Worm (Caenorhabditis elegans): ENCODE results near the gene nas-31.

The nas-31 gene

DNA sequence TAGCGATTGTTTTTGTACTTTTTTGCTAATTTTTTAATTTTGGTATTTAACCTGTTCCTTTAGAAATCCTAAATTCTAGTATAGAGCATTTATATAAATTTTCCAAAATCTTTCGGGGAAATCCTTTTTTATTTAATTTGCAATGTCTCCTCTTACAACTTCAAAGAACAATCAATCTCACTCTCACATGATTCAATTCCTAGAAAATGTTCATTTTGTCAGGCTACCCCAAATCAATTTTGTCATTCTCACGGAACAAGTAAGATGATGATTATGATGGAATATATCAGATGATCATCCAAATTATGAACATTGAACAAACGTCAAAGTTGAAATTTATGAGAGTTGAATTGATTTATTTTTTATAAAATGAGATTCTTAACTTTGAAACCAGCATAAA lies 15.6 kb upstream of the nas-31 start:
- TF ChIP-seq tbx-37 (GFP tag; conservative IDR thresholded peaks at IDR 0.05) (no peak), tbx-11 (GFP tag; IDR thresholded peaks at IDR 0.05) (no peak), sea-1 (GFP tag; conservative IDR thresholded peaks at IDR 0.05) (no peak), ama-1 (optimal IDR thresholded peaks at IDR 0.05) (no peak), scrt-1 (GFP tag; IDR thresholded peaks at IDR 0.05) (no peak), ceh-13 (GFP tag; optimal IDR thresholded peaks at IDR 0.05) (no peak), F13C5.2 (tag; optimal IDR thresholded peaks at IDR 0.05) (no peak), hnd-1 (tag; optimal IDR thresholded peaks at IDR 0.05) (no peak), ets-7 (tag; optimal IDR thresholded peaks at IDR 0.05) (no peak), flt-1 (GFP tag; IDR thresholded peaks at IDR 0.05) (no peak), ceh-36 (tag; optimal IDR thresholded peaks at IDR 0.05) (no peak), hmbx-1 (tag; optimal IDR thresholded peaks at IDR 0.05) (no peak), B0310.2 (tag; optimal IDR thresholded peaks at IDR 0.05) (no peak), hmg-4 (GFP tag; optimal IDR thresholded peaks at IDR 0.05) (no peak), tra-4 (tag; optimal IDR thresholded peaks at IDR 0.05) (no peak), pes-1 (GFP tag; IDR thresholded peaks at IDR 0.05) (no peak), aly-1 (tag; optimal IDR thresholded peaks at IDR 0.05) (no peak)

ce11 chrV:10936681-10937080 lies 15.0 kb upstream of the nas-31 start, which contains the start of gene F17C11.12:
Gene F17C11.12 (minus strand): TSS chrV:10936920.
- TF ChIP-seq hnd-1 (tag; optimal IDR thresholded peaks at IDR 0.05) (no peak), tbx-37 (GFP tag; conservative IDR thresholded peaks at IDR 0.05) (no peak)

DNA sequence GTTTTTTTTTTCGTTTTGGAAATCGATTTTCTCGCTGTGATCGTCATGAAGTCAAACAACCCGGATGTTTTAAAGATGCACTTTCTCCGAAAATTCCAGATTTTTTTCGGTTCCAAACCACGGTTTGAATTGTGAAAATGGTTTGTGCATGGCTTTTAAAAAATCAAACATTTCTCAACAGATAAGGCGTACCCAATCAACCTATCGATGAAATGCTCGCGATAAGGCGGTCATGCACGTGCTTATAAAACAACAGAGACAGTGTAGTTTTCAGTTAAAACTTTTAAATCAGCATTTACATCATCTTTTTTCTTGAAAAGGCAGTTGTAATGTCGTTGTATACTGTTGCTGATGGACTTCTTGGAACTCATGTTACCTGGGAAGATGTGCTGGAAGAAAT lies 10.8 kb upstream of the nas-31 start, which contains the start of gene F58B4.5:
Gene F58B4.5 (plus strand): TSS at position 283 of the 400 bp plus-strand sequence.
- no peak for TF ChIP-seq pes-1 (GFP tag; IDR thresholded peaks at IDR 0.05)
- TF ChIP-seq tra-4 (tag; optimal IDR thresholded peaks at IDR 0.05): no peak
- TF ChIP-seq B0310.2 (tag; optimal IDR thresholded peaks at IDR 0.05): no peak
- TF ChIP-seq tbx-11 (GFP tag; IDR thresholded peaks at IDR 0.05): no peak
- TF ChIP-seq ets-7 (tag; optimal IDR thresholded peaks at IDR 0.05): no peak
- TF ChIP-seq ceh-36 (tag; optimal IDR thresholded peaks at IDR 0.05): no peak

- TF ChIP-seq pes-1 (GFP tag; IDR thresholded peaks at IDR 0.05) (no peak), ets-7 (tag; optimal IDR thresholded peaks at IDR 0.05) (no peak), sea-1 (GFP tag; conservative IDR thresholded peaks at IDR 0.05) (no peak), flt-1 (GFP tag; IDR thresholded peaks at IDR 0.05) (no peak), F13C5.2 (tag; optimal IDR thresholded peaks at IDR 0.05) (no peak), ama-1 (optimal IDR thresholded peaks at IDR 0.05) (no peak), ceh-13 (GFP tag; optimal IDR thresholded peaks at IDR 0.05) (no peak), tra-4 (tag; optimal IDR thresholded peaks at IDR 0.05) (no peak), scrt-1 (GFP tag; IDR thresholded peaks at IDR 0.05) (no peak), aly-1 (tag; optimal IDR thresholded peaks at IDR 0.05) (no peak), hmg-4 (GFP tag; optimal IDR thresholded peaks at IDR 0.05) (no peak), hmbx-1 (tag; optimal IDR thresholded peaks at IDR 0.05) (no peak), ceh-36 (tag; optimal IDR thresholded peaks at IDR 0.05) (no peak), tbx-11 (GFP tag; IDR thresholded peaks at IDR 0.05) (no peak), hnd-1 (tag; optimal IDR thresholded peaks at IDR 0.05) (no peak), tbx-37 (GFP tag; conservative IDR thresholded peaks at IDR 0.05) (no peak), B0310.2 (tag; optimal IDR thresholded peaks at IDR 0.05) (no peak)
Observed at ce11 chrV:10931189-10931588, 9.5 kb upstream of the nas-31 start, which contains the start of gene scvp-1. Gene scvp-1 (minus strand): TSS chrV:10931289.

ce11 chrV:10929511-10929910 lies 7.9 kb upstream of the nas-31 start, which contains the start of gene F58B4.3:
Gene F58B4.3 (plus strand): TSS chrV:10929811.
- no peak for TF ChIP-seq aly-1 (tag; optimal IDR thresholded peaks at IDR 0.05)
- no peak for TF ChIP-seq hmbx-1 (tag; optimal IDR thresholded peaks at IDR 0.05)
- no peak for TF ChIP-seq ceh-36 (tag; optimal IDR thresholded peaks at IDR 0.05)
- TF ChIP-seq tbx-11 (GFP tag; IDR thresholded peaks at IDR 0.05): no peak
- no peak for TF ChIP-seq scrt-1 (GFP tag; IDR thresholded peaks at IDR 0.05)
- TF ChIP-seq tra-4 (tag; optimal IDR thresholded peaks at IDR 0.05): no peak
- TF ChIP-seq flt-1 (GFP tag; IDR thresholded peaks at IDR 0.05): no peak
- TF ChIP-seq pes-1 (GFP tag; IDR thresholded peaks at IDR 0.05): no peak
- TF ChIP-seq ceh-13 (GFP tag; optimal IDR thresholded peaks at IDR 0.05): no peak
- TF ChIP-seq hnd-1 (tag; optimal IDR thresholded peaks at IDR 0.05): no peak
- TF ChIP-seq sea-1 (GFP tag; conservative IDR thresholded peaks at IDR 0.05): no peak
- no peak for TF ChIP-seq ets-7 (tag; optimal IDR thresholded peaks at IDR 0.05)
- no peak for TF ChIP-seq ama-1 (optimal IDR thresholded peaks at IDR 0.05)
- TF ChIP-seq hmg-4 (GFP tag; optimal IDR thresholded peaks at IDR 0.05): no peak
- TF ChIP-seq B0310.2 (tag; optimal IDR thresholded peaks at IDR 0.05): no peak
- TF ChIP-seq tbx-37 (GFP tag; conservative IDR thresholded peaks at IDR 0.05): no peak
- no peak for TF ChIP-seq F13C5.2 (tag; optimal IDR thresholded peaks at IDR 0.05)

ce11 chrV:10925658-10926057 lies 4.0 kb upstream of the nas-31 start:
- no peak for TF ChIP-seq tbx-11 (GFP tag; IDR thresholded peaks at IDR 0.05)
- TF ChIP-seq pes-1 (GFP tag; IDR thresholded peaks at IDR 0.05): no peak
- no peak for TF ChIP-seq F13C5.2 (tag; optimal IDR thresholded peaks at IDR 0.05)
- TF ChIP-seq ets-7 (tag; optimal IDR thresholded peaks at IDR 0.05): no peak
- TF ChIP-seq B0310.2 (tag; optimal IDR thresholded peaks at IDR 0.05): no peak
- no peak for TF ChIP-seq aly-1 (tag; optimal IDR thresholded peaks at IDR 0.05)
- no peak for TF ChIP-seq tbx-37 (GFP tag; conservative IDR thresholded peaks at IDR 0.05)
- no peak for TF ChIP-seq flt-1 (GFP tag; IDR thresholded peaks at IDR 0.05)
- no peak for TF ChIP-seq ceh-36 (tag; optimal IDR thresholded peaks at IDR 0.05)
- TF ChIP-seq ceh-13 (GFP tag; optimal IDR thresholded peaks at IDR 0.05): no peak
- TF ChIP-seq sea-1 (GFP tag; conservative IDR thresholded peaks at IDR 0.05): no peak

DNA sequence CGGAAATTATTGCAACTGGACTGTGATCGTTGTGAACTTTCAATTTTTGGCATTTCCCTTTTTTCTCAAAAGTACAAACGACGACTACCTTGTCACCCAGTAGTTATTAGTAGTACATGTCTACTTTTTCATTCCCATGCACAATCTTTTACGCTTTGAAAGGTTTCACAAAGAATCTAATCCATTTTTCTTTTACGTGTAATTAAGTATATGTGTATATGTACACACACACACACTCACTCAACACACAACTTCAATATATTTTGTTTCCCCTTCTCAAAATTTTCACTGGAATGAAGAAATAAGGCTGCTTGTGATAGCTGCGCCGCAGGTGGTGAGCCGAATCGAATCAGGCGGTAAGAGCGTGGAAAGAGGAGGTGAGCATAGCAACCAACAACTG lies 3.1 kb upstream of the nas-31 start, which contains the start of gene F58B4.6:
Gene F58B4.6 (plus strand): TSS at position 301 of the 400 bp plus-strand sequence.
- no peak for TF ChIP-seq hnd-1 (tag; optimal IDR thresholded peaks at IDR 0.05)
- no peak for TF ChIP-seq tra-4 (tag; optimal IDR thresholded peaks at IDR 0.05)
- TF ChIP-seq pes-1 (GFP tag; IDR thresholded peaks at IDR 0.05): no peak
- no peak for TF ChIP-seq tbx-37 (GFP tag; conservative IDR thresholded peaks at IDR 0.05)
- no peak for TF ChIP-seq ets-7 (tag; optimal IDR thresholded peaks at IDR 0.05)
- no peak for TF ChIP-seq tbx-11 (GFP tag; IDR thresholded peaks at IDR 0.05)
- no peak for TF ChIP-seq flt-1 (GFP tag; IDR thresholded peaks at IDR 0.05)
- TF ChIP-seq hmbx-1 (tag; optimal IDR thresholded peaks at IDR 0.05): no peak
- no peak for TF ChIP-seq ceh-36 (tag; optimal IDR thresholded peaks at IDR 0.05)
- no peak for TF ChIP-seq aly-1 (tag; optimal IDR thresholded peaks at IDR 0.05)
- TF ChIP-seq hmg-4 (GFP tag; optimal IDR thresholded peaks at IDR 0.05): no peak
- no peak for TF ChIP-seq sea-1 (GFP tag; conservative IDR thresholded peaks at IDR 0.05)
- no peak for TF ChIP-seq ama-1 (optimal IDR thresholded peaks at IDR 0.05)
